Worm (Caenorhabditis elegans) whole organism, young adult: ENCODE measurements around the gene B0507.1.

Experiments
- C06A6.2 ChIP-seq: fragments of 200-800 bp; sonication (Bioruptor generic); conservative IDR thresholded peaks from 2 replicates; pipeline ENCODE4 v1.3.6; 2022; ENCODE audit warnings: missing genetic modification characterization, missing compliant biosample characterization
- madf-3 ChIP-seq: fragments of 200-800 bp; sonication (Bioruptor generic); IDR thresholded peaks from 2 replicates; pipeline ENCODE4 v1.3.6; 2022; ENCODE audit warnings: missing genetic modification reagents, missing genetic modification characterization, missing compliant biosample characterization
- mcd-1 ChIP-seq: fragments of 200-800 bp; sonication (Bioruptor generic); IDR thresholded peaks from 2 replicates; pipeline ENCODE4 v1.3.6; 2022; ENCODE audit warnings: missing genetic modification reagents, missing genetic modification characterization, missing compliant biosample characterization
- nhr-179 ChIP-seq: sonication (generic microtip); optimal IDR thresholded peaks from 2 replicates; lab custom pipeline; 2016; ENCODE audit warnings: mild to moderate bottlenecking, missing genetic modification characterization, missing compliant biosample characterization
- snpc-4 ChIP-seq, 5 experiments: fragments of 150-350 bp in 1 of 5; sonication (generic microtip) in 4 of 5; optimal IDR thresholded peaks; 2 replicates each; lab custom pipeline; 2014 to 2018; ENCODE audit warnings: missing genetic modification characterization in 5 of 5, missing biosample characterization in 3 of 5, antibody characterized with exemption in 2 of 5, mild to moderate bottlenecking in 2 of 5, missing compliant biosample characterization in 2 of 5, missing genotype in 2 of 5, moderate library complexity in 2 of 5, missing genetic modification reagents in 1 of 5
- tbx-9 ChIP-seq: sonication (generic microtip); optimal IDR thresholded peaks from 2 replicates; lab custom pipeline; 2016; ENCODE audit warnings: borderline replicate concordance, missing genetic modification characterization, inconsistent platforms, missing compliant biosample characterization
- unc-62 ChIP-seq: fragments of 150-350 bp; optimal IDR thresholded peaks from 2 replicates; lab custom pipeline; 2014; ENCODE audit warnings: missing biosample characterization, missing genetic modification reagents, missing genetic modification characterization

DNA sequence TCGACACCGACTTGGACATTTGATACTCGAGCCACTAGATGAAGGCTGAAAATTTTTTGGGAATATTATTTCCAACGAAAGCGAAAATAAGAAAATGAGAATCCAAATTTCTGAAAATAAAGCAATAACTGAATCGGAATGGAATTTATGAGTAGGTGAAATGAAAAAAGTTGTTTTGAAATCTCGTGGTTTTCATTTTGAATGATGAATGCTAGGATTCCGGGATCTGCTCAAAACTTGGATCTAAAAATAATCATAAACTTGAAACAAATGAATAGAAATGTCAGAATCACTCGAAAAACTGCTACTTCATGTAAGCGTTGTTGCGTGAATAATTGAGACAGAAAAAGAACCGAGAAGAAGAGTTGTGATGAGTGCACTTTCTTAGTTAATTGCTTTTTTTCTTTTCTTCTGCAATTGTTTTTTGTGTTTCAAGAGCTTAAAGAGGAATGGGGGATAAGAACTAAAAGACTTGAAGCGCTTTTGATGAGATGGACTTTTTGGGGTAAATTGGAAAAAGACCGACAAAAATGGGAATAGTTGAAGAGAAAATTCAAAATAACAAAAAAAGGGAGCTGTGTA lies 24.7 kb downstream of the B0507.1 start, which contains the start of gene magu-2:
- TF ChIP-seq unc-62 (GFP tag; lab: Kevin White, UChicago) (no peak), C06A6.2 (GFP tag; lab: Robert Waterston, UW) (no peak), nhr-179 (no peak), tbx-9 (tag; lab: Kevin White, UChicago) (no peak), snpc-4 (GFP tag; optimal IDR thresholded peaks at IDR 0.05; lab: Kevin White, UChicago) (no peak), snpc-4 (tag; optimal IDR thresholded peaks at IDR 0.05; lab: Kevin White, UChicago) (no peak), mcd-1 (GFP tag; lab: Robert Waterston, UW) (no peak), madf-3 (GFP tag; lab: Robert Waterston, UW) (no peak)
